Worm (Caenorhabditis elegans): Measurements from ENCODE around the gene T21C12.4.

- no peak for TF ChIP-seq ama-1 (optimal IDR thresholded peaks at IDR 0.05)
- TF ChIP-seq tra-4 (tag; optimal IDR thresholded peaks at IDR 0.05), result no peak
- TF ChIP-seq flt-1 (GFP tag; IDR thresholded peaks at IDR 0.05), result no peak
- no peak for TF ChIP-seq scrt-1 (GFP tag; IDR thresholded peaks at IDR 0.05)
- TF ChIP-seq ceh-13 (GFP tag; optimal IDR thresholded peaks at IDR 0.05), result no peak
- TF ChIP-seq sea-1 (GFP tag; conservative IDR thresholded peaks at IDR 0.05), result no peak
- no peak for TF ChIP-seq pes-1 (GFP tag; IDR thresholded peaks at IDR 0.05)
- TF ChIP-seq tbx-37 (GFP tag; conservative IDR thresholded peaks at IDR 0.05), result no peak
- no peak for TF ChIP-seq B0310.2 (tag; optimal IDR thresholded peaks at IDR 0.05)
- no peak for TF ChIP-seq hmbx-1 (tag; optimal IDR thresholded peaks at IDR 0.05)
Observed at ce11 chrIII:10565926-10566325, 8.1 kb upstream of the T21C12.4 start, which contains the start of gene acdh-11.

All from whole organism, early embryonic.